Fruit fly (Drosophila melanogaster) whole organism, adult: ENCODE data around the gene CG33060.

ENCODE experiments used
- CG12768 ChIP-seq: fragments of 200-800 bp; sonication (Bioruptor generic); optimal IDR thresholded peaks from 2 replicates; lab custom pipeline; 2017; ENCODE audit warnings: missing biosample characterization, missing genetic modification characterization, mild to moderate bottlenecking, moderate library complexity, missing genetic modification reagents
- CG14711 ChIP-seq: fragments of 200-800 bp; sonication (Bioruptor generic); optimal IDR thresholded peaks from 2 replicates; lab custom pipeline; 2018; ENCODE audit warnings: missing biosample characterization, mild to moderate bottlenecking, missing genetic modification characterization, moderate library complexity
- CG33017 ChIP-seq: fragments of 200-800 bp; sonication (Bioruptor generic); optimal IDR thresholded peaks from 2 replicates; lab custom pipeline; 2018; ENCODE audit warnings: missing biosample characterization, mild to moderate bottlenecking, missing genetic modification characterization, moderate library complexity
- CG5204 ChIP-seq: fragments of 200-800 bp; sonication (Bioruptor generic); optimal IDR thresholded peaks from 2 replicates; lab custom pipeline; 2016; ENCODE audit warnings: missing biosample characterization, missing genetic modification characterization
- CG7045 ChIP-seq: fragments of 200-800 bp; sonication (Bioruptor generic); optimal IDR thresholded peaks from 2 replicates; lab custom pipeline; 2017; ENCODE audit warnings: missing biosample characterization, mild to moderate bottlenecking, missing genetic modification characterization
- Clk ChIP-seq: fragments of 200-800 bp; sonication (Bioruptor generic); optimal IDR thresholded peaks from 2 replicates; lab custom pipeline; 2017; ENCODE audit warnings: missing biosample characterization, missing genetic modification characterization
- Crg-1 ChIP-seq: fragments of 200-800 bp; sonication (Bioruptor generic); optimal IDR thresholded peaks from 2 replicates; lab custom pipeline; 2016; ENCODE audit warnings: missing biosample characterization, missing genetic modification characterization
- Mnt ChIP-seq: fragments of 200-800 bp; sonication (Bioruptor generic); optimal IDR thresholded peaks from 2 replicates; lab custom pipeline; 2016; ENCODE audit warnings: missing biosample characterization, mild to moderate bottlenecking, missing genetic modification characterization
- bab1 ChIP-seq: fragments of 200-800 bp; sonication (Bioruptor generic); optimal IDR thresholded peaks from 3 replicates; lab custom pipeline; 2019; ENCODE audit warnings: missing biosample characterization, mild to moderate bottlenecking, missing genetic modification characterization, moderate library complexity
- cic ChIP-seq: fragments of 200-800 bp; sonication (Bioruptor generic); optimal IDR thresholded peaks from 2 replicates; lab custom pipeline; 2017; ENCODE audit warnings: missing biosample characterization, mild to moderate bottlenecking, missing genetic modification characterization, moderate library complexity
- kay ChIP-seq: fragments of 200-800 bp; sonication (Bioruptor generic); peaks from one replicate; lab custom pipeline; 2016; ENCODE audit warnings: missing biosample characterization, missing genetic modification characterization, borderline replicate concordance
- pad ChIP-seq: fragments of 200-800 bp; sonication (Bioruptor generic); optimal IDR thresholded peaks from 3 replicates; lab custom pipeline; 2017; ENCODE audit warnings: missing biosample characterization, missing genetic modification characterization, mild to moderate bottlenecking, moderate library complexity, missing genetic modification reagents
- tj ChIP-seq: fragments of 200-800 bp; sonication (Bioruptor generic); optimal IDR thresholded peaks from 3 replicates; lab custom pipeline; 2017; ENCODE audit warnings: missing biosample characterization, mild to moderate bottlenecking, missing genetic modification characterization, moderate library complexity
- toe ChIP-seq: fragments of 200-800 bp; sonication (Bioruptor generic); optimal IDR thresholded peaks from 2 replicates; lab custom pipeline; 2016; ENCODE audit warnings: missing biosample characterization, missing genetic modification characterization

dm6 chr3L:16308380-16308779 lies 22.5 kb upstream of the CG33060 start, which contains the start of gene CG13042:
- TF ChIP-seq toe (GFP tag; lab: Kevin White, UChicago) = no peak
- TF ChIP-seq cic = no peak
- TF ChIP-seq Mnt (GFP tag; lab: Kevin White, UChicago) = no peak
- TF ChIP-seq CG7045 (GFP tag; lab: Kevin White, UChicago) = no peak
- no peak for TF ChIP-seq pad (GFP tag; lab: Kevin White, UChicago)
- no peak for TF ChIP-seq tj (GFP tag; lab: Kevin White, UChicago)
- TF ChIP-seq CG33017 = no peak
- no peak for TF ChIP-seq bab1 (GFP tag; lab: Kevin White, UChicago)
- no peak for TF ChIP-seq CG12768 (GFP tag; lab: Kevin White, UChicago)
- TF ChIP-seq CG5204 = no peak
- TF ChIP-seq Crg-1 (GFP tag; lab: Kevin White, UChicago) = no peak
- no peak for TF ChIP-seq kay (GFP tag; lab: Kevin White, UChicago)
- no peak for TF ChIP-seq Clk (GFP tag; lab: Kevin White, UChicago)
- no peak for TF ChIP-seq CG14711
